Worm (Caenorhabditis elegans) whole organism, mixed stage, embryonic: ENCODE data around the gene pbo-6.

Source experiments
- bed-3 ChIP-seq: fragments of 200-800 bp; sonication (Bioruptor generic); optimal IDR thresholded peaks from 3 replicates; lab custom pipeline; 2018; ENCODE audit warnings: mild to moderate bottlenecking, missing genetic modification characterization, moderate library complexity, missing compliant biosample characterization
- ceh-39 ChIP-seq: fragments of 150-350 bp; optimal IDR thresholded peaks from 2 replicates; lab custom pipeline; 2014; ENCODE audit warnings: missing biosample characterization, missing genetic modification characterization
- ceh-43 ChIP-seq: fragments of 200-800 bp; sonication (Bioruptor generic); optimal IDR thresholded peaks from 2 replicates; lab custom pipeline; 2018; ENCODE audit warnings: mild to moderate bottlenecking, missing genetic modification characterization, moderate library complexity, missing compliant biosample characterization
- ceh-83 ChIP-seq: fragments of 200-800 bp; sonication (Bioruptor generic); optimal IDR thresholded peaks from 2 replicates; lab custom pipeline; 2018; ENCODE audit warnings: mild to moderate bottlenecking, missing genetic modification characterization, missing compliant biosample characterization
- ces-1 ChIP-seq: fragments of 150-350 bp; optimal IDR thresholded peaks from 2 replicates; lab custom pipeline; 2014; ENCODE audit warnings: missing biosample characterization, missing genetic modification reagents, missing genetic modification characterization
- cnd-1 ChIP-seq: fragments of 200-800 bp; sonication (Bioruptor generic); optimal IDR thresholded peaks from 2 replicates; lab custom pipeline; 2018; ENCODE audit warnings: mild to moderate bottlenecking, missing genetic modification characterization, missing compliant biosample characterization
- drap-1 ChIP-seq: fragments of 200-800 bp; sonication (Bioruptor generic); optimal IDR thresholded peaks from 3 replicates; lab custom pipeline; 2018; ENCODE audit warnings: mild to moderate bottlenecking, missing genetic modification characterization, missing compliant biosample characterization
- elt-1 ChIP-seq: sonication (generic microtip); optimal IDR thresholded peaks from 2 replicates; lab custom pipeline; 2017; ENCODE audit warnings: missing genetic modification characterization, mild to moderate bottlenecking, missing compliant biosample characterization, antibody characterized with exemption, moderate library complexity, borderline replicate concordance; ENCODE audit not compliant: insufficient read depth
- elt-3 ChIP-seq: fragments of 150-350 bp; optimal IDR thresholded peaks from 2 replicates; lab custom pipeline; 2014; ENCODE audit warnings: missing biosample characterization, missing genetic modification characterization
- flh-1 ChIP-seq: fragments of 200-800 bp; sonication (Bioruptor generic); optimal IDR thresholded peaks from 2 replicates; lab custom pipeline; 2018; ENCODE audit warnings: mild to moderate bottlenecking, missing genetic modification characterization, moderate library complexity, missing compliant biosample characterization
- ham-2 ChIP-seq: fragments of 200-800 bp; sonication (Bioruptor generic); optimal IDR thresholded peaks from 2 replicates; lab custom pipeline; 2018; ENCODE audit warnings: mild to moderate bottlenecking, missing genetic modification characterization, missing compliant biosample characterization
- hlh-1 ChIP-seq: fragments of 150-350 bp; optimal IDR thresholded peaks from 2 replicates; lab custom pipeline; 2014; ENCODE audit warnings: missing biosample characterization, missing genetic modification reagents, missing genetic modification characterization
- lin-13 ChIP-seq: fragments of 150-350 bp; optimal IDR thresholded peaks from 2 replicates; lab custom pipeline; 2014; ENCODE audit warnings: missing biosample characterization, missing genetic modification characterization
- lin-32 ChIP-seq: fragments of 200-800 bp; sonication (Bioruptor generic); optimal IDR thresholded peaks from 2 replicates; lab custom pipeline; 2018; ENCODE audit warnings: mild to moderate bottlenecking, missing genetic modification characterization, missing compliant biosample characterization
- lsy-2 ChIP-seq: fragments of 150-350 bp; optimal IDR thresholded peaks from 2 replicates; lab custom pipeline; 2014; ENCODE audit warnings: missing biosample characterization, missing genetic modification characterization
- mab-5 ChIP-seq: fragments of 150-350 bp; optimal IDR thresholded peaks from 2 replicates; lab custom pipeline; 2014; ENCODE audit warnings: missing biosample characterization, missing genetic modification characterization
- mep-1 ChIP-seq: fragments of 150-350 bp; optimal IDR thresholded peaks from 2 replicates; lab custom pipeline; 2017; ENCODE audit warnings: missing biosample characterization, missing genetic modification reagents, missing genetic modification characterization, inconsistent platforms
- mls-2 ChIP-seq: sonication (generic microtip); optimal IDR thresholded peaks from 2 replicates; lab custom pipeline; 2016; ENCODE audit warnings: mild to moderate bottlenecking, missing genetic modification characterization, moderate library complexity, missing compliant biosample characterization
- nhr-12 ChIP-seq: fragments of 150-350 bp; optimal IDR thresholded peaks from 2 replicates; lab custom pipeline; 2014; ENCODE audit warnings: missing biosample characterization, missing genetic modification characterization
- nhr-237 ChIP-seq: fragments of 150-350 bp; optimal IDR thresholded peaks from 2 replicates; lab custom pipeline; 2014; ENCODE audit warnings: missing biosample characterization, missing genetic modification characterization
- nhr-76 ChIP-seq: sonication (generic microtip); optimal IDR thresholded peaks from 2 replicates; lab custom pipeline; 2017; ENCODE audit warnings: missing biosample characterization, missing genetic modification characterization
- pha-4 ChIP-seq: fragments of 150-350 bp; optimal IDR thresholded peaks from 2 replicates; lab custom pipeline; 2018; ENCODE audit warnings: missing biosample characterization, missing genetic modification reagents, missing genetic modification characterization
- sem-2 ChIP-seq: fragments of 200-800 bp; sonication (Bioruptor generic); optimal IDR thresholded peaks from 2 replicates; lab custom pipeline; 2018; ENCODE audit warnings: mild to moderate bottlenecking, missing genetic modification characterization, missing compliant biosample characterization
- snpc-4 ChIP-seq: fragments of 150-350 bp; optimal IDR thresholded peaks from 2 replicates; lab custom pipeline; 2014; ENCODE audit warnings: missing biosample characterization, missing genetic modification characterization
- sptf-1 ChIP-seq: sonication (generic microtip); optimal IDR thresholded peaks from 2 replicates; lab custom pipeline; 2017; ENCODE audit warnings: mild to moderate bottlenecking, missing genetic modification characterization, moderate library complexity, missing compliant biosample characterization
- tbx-8 ChIP-seq: fragments of 200-800 bp; sonication (Bioruptor generic); optimal IDR thresholded peaks from 2 replicates; lab custom pipeline; 2018; ENCODE audit warnings: mild to moderate bottlenecking, missing genetic modification characterization, moderate library complexity, missing compliant biosample characterization
- unc-120 ChIP-seq: sonication (generic microtip); optimal IDR thresholded peaks from 2 replicates; lab custom pipeline; 2017; ENCODE audit warnings: missing genetic modification characterization, missing compliant biosample characterization; ENCODE audit not compliant: poor library complexity, severe bottlenecking
- unc-62 ChIP-seq: fragments of 150-350 bp; optimal IDR thresholded peaks from 2 replicates; lab custom pipeline; 2014; ENCODE audit warnings: missing biosample characterization, missing genetic modification reagents, missing genetic modification characterization
- zip-8 ChIP-seq: fragments of 150-350 bp; optimal IDR thresholded peaks from 2 replicates; lab custom pipeline; 2014; ENCODE audit warnings: missing biosample characterization, missing genetic modification characterization

Gene pbo-6

DNA sequence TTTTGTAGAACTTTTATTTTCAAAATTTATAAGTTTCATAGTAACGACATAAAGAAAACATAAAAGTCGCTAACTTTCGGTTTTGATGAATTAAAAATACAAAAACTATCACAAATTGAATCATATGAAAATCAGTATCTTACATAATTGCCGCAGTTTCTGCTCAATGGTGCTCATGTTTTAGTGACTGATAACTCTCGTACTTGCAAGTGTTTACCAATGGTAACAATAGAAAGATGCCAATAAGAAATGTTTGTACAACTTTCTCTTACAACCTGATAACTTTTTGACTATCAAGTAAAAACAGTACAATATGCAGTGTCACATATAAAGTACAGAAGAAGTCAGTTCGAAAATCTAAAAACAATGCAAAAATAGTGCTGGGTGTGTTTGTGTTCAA, 42.7 kb upstream of the pbo-6 start:
- TF ChIP-seq drap-1 (GFP tag; lab: Kevin White, UChicago) (no peak), pha-4 (no peak), sptf-1 (tag; lab: Kevin White, UChicago) (no peak), tbx-8 (GFP tag; lab: Kevin White, UChicago) (no peak)

ce11 chrX:17390531-17390930, 38.3 kb upstream of the pbo-6 start:
- TF ChIP-seq unc-120 (tag; lab: Kevin White, UChicago): no peak
- TF ChIP-seq unc-62 (GFP tag; lab: Kevin White, UChicago): no peak
- TF ChIP-seq zip-8 (tag; lab: Kevin White, UChicago): no peak
- TF ChIP-seq flh-1: no peak
- no peak for TF ChIP-seq nhr-76 (tag; lab: Kevin White, UChicago)
- no peak for TF ChIP-seq tbx-8 (GFP tag; lab: Kevin White, UChicago)
- no peak for TF ChIP-seq ceh-83 (GFP tag; lab: Kevin White, UChicago)

DNA sequence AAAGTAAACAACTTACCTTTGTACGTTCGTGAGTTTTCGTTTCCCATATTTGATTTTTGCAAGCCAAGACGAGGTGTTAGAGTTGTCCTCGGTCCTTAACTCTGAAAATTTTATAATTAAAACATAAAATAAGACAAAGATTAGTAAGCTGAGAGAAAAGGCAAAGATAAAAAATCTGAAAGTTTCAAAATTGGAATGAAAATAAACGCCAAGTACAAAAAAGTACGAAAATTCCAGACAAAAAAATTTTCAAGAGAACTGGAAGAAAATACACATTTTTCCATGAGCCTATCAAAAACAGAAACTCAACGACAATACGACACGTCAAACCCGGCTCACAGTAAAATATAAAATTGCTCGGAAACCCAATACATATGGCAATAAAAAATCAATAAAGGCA, 37.3 kb upstream of the pbo-6 start, which contains the start of gene F10D7.5:
Gene F10D7.5, minus strand, starts transcription at position 101 of the 400 bp plus-strand sequence.
- TF ChIP-seq mls-2 (tag; lab: Kevin White, UChicago) (no peak), nhr-12 (tag; lab: Kevin White, UChicago) (no peak), lin-13 (tag; lab: Kevin White, UChicago) (no peak), elt-1 (tag; lab: Kevin White, UChicago) (no peak), mab-5 (no peak), zip-8 (tag; lab: Kevin White, UChicago) (no peak), elt-3 (no peak), ham-2 (GFP tag; lab: Kevin White, UChicago) (no peak), snpc-4 (tag; lab: Kevin White, UChicago) (no peak), lin-32 (GFP tag; lab: Kevin White, UChicago) (no peak), sem-2 (GFP tag; lab: Kevin White, UChicago) (no peak), hlh-1 (tag; lab: Kevin White, UChicago) (no peak), ceh-43 (GFP tag; lab: Kevin White, UChicago) (no peak), nhr-76 (tag; lab: Kevin White, UChicago) (no peak)

- peak; percentile 79 for TF ChIP-seq pha-4
- TF ChIP-seq unc-120 (tag; lab: Kevin White, UChicago): peak; percentile 49
- TF ChIP-seq lsy-2 (tag; lab: Kevin White, UChicago): peak; percentile 49
- peak; percentile 74 for TF ChIP-seq hlh-1 (tag; lab: Kevin White, UChicago)
- TF ChIP-seq tbx-8 (GFP tag; lab: Kevin White, UChicago): no peak
- TF ChIP-seq elt-3: no peak
- TF ChIP-seq mep-1: peak; percentile 94
- peak; percentile 28 for TF ChIP-seq sptf-1 (tag; lab: Kevin White, UChicago)
- peak; percentile 74 for TF ChIP-seq lin-13 (tag; lab: Kevin White, UChicago)
- TF ChIP-seq ceh-39 (tag; lab: Kevin White, UChicago): no peak
- TF ChIP-seq bed-3 (GFP tag; lab: Kevin White, UChicago): no peak
- peak; percentile 2 for TF ChIP-seq cnd-1
- peak; percentile 62 for TF ChIP-seq nhr-237 (tag; lab: Kevin White, UChicago)
- peak; percentile 91 for TF ChIP-seq ces-1 (GFP tag; lab: Kevin White, UChicago)
Observed at ce11 chrX:17392182-17392581, 36.7 kb upstream of the pbo-6 start.

DNA sequence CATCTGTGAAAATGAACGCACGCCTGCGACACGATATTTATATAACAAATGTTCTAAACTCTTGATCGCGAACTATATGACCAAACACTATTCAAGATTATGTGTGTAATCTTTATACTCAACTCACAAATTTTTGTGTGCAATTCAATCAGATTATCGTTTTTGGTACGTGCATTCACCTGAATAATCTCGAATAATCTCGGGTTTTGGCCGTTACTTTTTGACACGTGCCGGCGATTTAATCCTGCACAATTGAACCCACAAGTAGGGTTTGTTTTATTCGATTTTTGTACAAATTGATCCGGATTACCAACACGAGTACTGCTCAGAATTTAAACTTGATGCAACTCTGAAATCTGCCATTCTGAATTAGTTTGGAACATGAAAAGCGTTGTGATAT, 32.4 kb upstream of the pbo-6 start, which contains the start of the genes vap-1 and F11C7.2:
Gene vap-1, minus strand, starts transcription at position 101 of the 400 bp plus-strand sequence.
Gene F11C7.2, plus strand, starts transcription at position 359 of the 400 bp plus-strand sequence.
- TF ChIP-seq ham-2 (GFP tag; lab: Kevin White, UChicago): no peak
- no peak for TF ChIP-seq ceh-83 (GFP tag; lab: Kevin White, UChicago)
- TF ChIP-seq sem-2 (GFP tag; lab: Kevin White, UChicago): no peak
- TF ChIP-seq unc-62 (GFP tag; lab: Kevin White, UChicago): no peak
- no peak for TF ChIP-seq lsy-2 (tag; lab: Kevin White, UChicago)

- TF ChIP-seq elt-1 (tag; lab: Kevin White, UChicago): no peak
- no peak for TF ChIP-seq zip-8 (tag; lab: Kevin White, UChicago)
- no peak for TF ChIP-seq nhr-237 (tag; lab: Kevin White, UChicago)
- TF ChIP-seq unc-62 (GFP tag; lab: Kevin White, UChicago): no peak
- TF ChIP-seq drap-1 (GFP tag; lab: Kevin White, UChicago): no peak
- no peak for TF ChIP-seq flh-1
- TF ChIP-seq lin-32 (GFP tag; lab: Kevin White, UChicago): no peak
- no peak for TF ChIP-seq sem-2 (GFP tag; lab: Kevin White, UChicago)
- TF ChIP-seq ceh-43 (GFP tag; lab: Kevin White, UChicago): no peak
- no peak for TF ChIP-seq nhr-12 (tag; lab: Kevin White, UChicago)
- TF ChIP-seq ceh-83 (GFP tag; lab: Kevin White, UChicago): no peak
- no peak for TF ChIP-seq ceh-39 (tag; lab: Kevin White, UChicago)
- TF ChIP-seq pha-4: no peak
- TF ChIP-seq ces-1 (GFP tag; lab: Kevin White, UChicago): no peak
- no peak for TF ChIP-seq elt-3
- no peak for TF ChIP-seq lin-13 (tag; lab: Kevin White, UChicago)
Observed at ce11 chrX:17398293-17398692, 30.5 kb upstream of the pbo-6 start, which contains the start of gene F11C7.7. Gene F11C7.7 (plus strand): TSS chrX:17398593.
